Worm (Caenorhabditis elegans) whole organism, early embryonic: ENCODE measurements around the gene twk-10.

Source experiments
- B0310.2 ChIP-seq: sonication (generic microtip); optimal IDR thresholded peaks from 2 replicates; lab custom pipeline; 2016; ENCODE audit warnings: mild to moderate bottlenecking, missing genetic modification characterization, missing compliant biosample characterization
- aly-1 ChIP-seq: sonication (generic microtip); optimal IDR thresholded peaks from 2 replicates; lab custom pipeline; 2016; ENCODE audit warnings: missing genetic modification characterization, missing compliant biosample characterization
- ama-1 ChIP-seq: fragments of 150-350 bp; optimal IDR thresholded peaks from 2 replicates; lab custom pipeline; 2014
- ceh-13 ChIP-seq: fragments of 200-800 bp; sonication (Bioruptor generic); optimal IDR thresholded peaks from 2 replicates; lab custom pipeline; 2018; ENCODE audit warnings: mild to moderate bottlenecking, missing genetic modification characterization, missing compliant biosample characterization
- flt-1 ChIP-seq: fragments of 200-800 bp; sonication (Bioruptor generic); IDR thresholded peaks from 2 replicates; pipeline ENCODE4 v1.3.6; 2022; ENCODE audit warnings: missing genetic modification characterization, missing compliant biosample characterization
- hmg-4 ChIP-seq: fragments of 200-800 bp; sonication (Bioruptor generic); optimal IDR thresholded peaks from 2 replicates; lab custom pipeline; 2018; ENCODE audit warnings: mild to moderate bottlenecking, missing genetic modification characterization, missing compliant biosample characterization
- tbx-37 ChIP-seq: fragments of 200-800 bp; sonication (Bioruptor generic); conservative IDR thresholded peaks from 2 replicates; pipeline ENCODE4 v1.3.6; 2022; ENCODE audit warnings: missing genetic modification reagents, missing genetic modification characterization, missing compliant biosample characterization

DNA sequence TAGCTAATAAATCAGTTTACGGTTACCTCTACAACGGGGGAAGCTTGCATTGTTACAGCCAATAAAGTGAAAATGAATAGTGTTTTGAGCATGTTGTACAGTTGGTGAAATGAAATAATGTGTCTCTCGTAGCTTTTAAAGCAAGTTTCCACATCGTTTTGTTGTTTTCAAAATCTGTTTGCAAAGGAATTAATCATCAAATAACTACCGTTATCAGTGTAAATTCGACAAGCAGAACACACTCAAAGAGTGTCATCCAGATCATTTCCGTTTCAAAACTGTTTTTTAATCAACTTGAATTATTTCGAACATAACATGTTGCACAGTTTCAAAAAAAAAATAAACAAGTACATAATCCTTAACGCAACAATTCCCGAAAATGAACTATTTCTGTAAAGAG, 4.9 kb downstream of the twk-10 start, which contains the start of gene spp-27:
- TF ChIP-seq hmg-4 (GFP tag; lab: Kevin White, UChicago) (no peak), ama-1 (lab: Kevin White, UChicago) (no peak), B0310.2 (tag; lab: Kevin White, UChicago) (no peak), flt-1 (GFP tag; lab: Robert Waterston, UW) (no peak), aly-1 (no peak), tbx-37 (GFP tag; lab: Robert Waterston, UW) (no peak), ceh-13 (GFP tag; lab: Kevin White, UChicago) (no peak)
